Fruit fly (Drosophila melanogaster) whole organism, embryonic: ENCODE data around the gene Tim17a2.

Experiments used
- Atf-2 ChIP-seq: fragments of 200-800 bp; sonication (Bioruptor generic); optimal IDR thresholded peaks from 2 replicates; lab custom pipeline; 2016; ENCODE audit warnings: missing biosample characterization, missing genetic modification characterization
- Bgb ChIP-seq: fragments of 200-800 bp; sonication (Bioruptor generic); IDR thresholded peaks from 2 replicates; pipeline ENCODE4 v1.3.6; 2022; ENCODE audit warnings: missing biosample characterization, missing genetic modification characterization; ENCODE audit not compliant: partially characterized antibody
- CG11085 ChIP-seq: fragments of 200-800 bp; sonication (Bioruptor generic); IDR thresholded peaks from 2 replicates; pipeline ENCODE4 v1.3.6; 2022; ENCODE audit warnings: missing biosample characterization, missing genetic modification characterization
- CG11247 ChIP-seq: fragments of 200-800 bp; sonication (Bioruptor generic); IDR thresholded peaks from 2 replicates; pipeline ENCODE4 v1.3.6; 2022; ENCODE audit warnings: missing biosample characterization, missing genetic modification characterization
- CG13123 ChIP-seq: fragments of 200-800 bp; sonication (Bioruptor generic); optimal IDR thresholded peaks from 2 replicates; lab custom pipeline; 2016; ENCODE audit warnings: missing biosample characterization, missing genetic modification characterization
- CG15073 ChIP-seq: fragments of 200-800 bp; sonication (Bioruptor generic); optimal IDR thresholded peaks from 2 replicates; lab custom pipeline; 2016; ENCODE audit warnings: missing biosample characterization, missing genetic modification characterization
- CG17385 ChIP-seq: fragments of 200-800 bp; sonication (Bioruptor generic); optimal IDR thresholded peaks from 3 replicates; lab custom pipeline; 2018; ENCODE audit warnings: missing biosample characterization, mild to moderate bottlenecking, missing genetic modification characterization
- CG17612 ChIP-seq: fragments of 200-800 bp; sonication (Bioruptor generic); IDR thresholded peaks from 2 replicates; pipeline ENCODE4 v1.3.6; 2022; ENCODE audit warnings: missing biosample characterization, missing genetic modification characterization
- CG18599 ChIP-seq: fragments of 200-800 bp; sonication (Bioruptor generic); optimal IDR thresholded peaks from 3 replicates; lab custom pipeline; 2017; ENCODE audit warnings: missing biosample characterization, missing genetic modification characterization, mild to moderate bottlenecking, moderate library complexity, missing genetic modification reagents
- CG2120 ChIP-seq: fragments of 200-800 bp; sonication (Bioruptor generic); optimal IDR thresholded peaks from 3 replicates; lab custom pipeline; 2016; ENCODE audit warnings: missing biosample characterization, missing genetic modification characterization
- CG30020 ChIP-seq: fragments of 200-800 bp; optimal IDR thresholded peaks from 2 replicates; lab custom pipeline; 2019; ENCODE audit warnings: missing biosample characterization, mild to moderate bottlenecking, missing genetic modification characterization, moderate library complexity
- CG32772 ChIP-seq: fragments of 200-800 bp; sonication (Bioruptor generic); IDR thresholded peaks from 2 replicates; pipeline ENCODE4 v1.3.6; 2022; ENCODE audit warnings: missing biosample characterization, missing genetic modification characterization
- CG5245 ChIP-seq: fragments of 200-800 bp; sonication (Bioruptor generic); optimal IDR thresholded peaks from 3 replicates; lab custom pipeline; 2016; ENCODE audit warnings: missing biosample characterization, missing genetic modification characterization
- CG6272 ChIP-seq: fragments of 200-800 bp; sonication (Bioruptor generic); IDR thresholded peaks from 2 replicates; pipeline ENCODE4 v1.3.6; 2022; ENCODE audit warnings: missing biosample characterization, missing genetic modification characterization
- CG6765 ChIP-seq: fragments of 200-800 bp; sonication (Bioruptor generic); optimal IDR thresholded peaks from 3 replicates; lab custom pipeline; 2017; ENCODE audit warnings: missing biosample characterization, mild to moderate bottlenecking, missing genetic modification characterization
- CG7786 ChIP-seq: fragments of 200-800 bp; sonication (Bioruptor generic); optimal IDR thresholded peaks from 2 replicates; lab custom pipeline; 2016; ENCODE audit warnings: missing biosample characterization, missing genetic modification characterization
- Deaf1 ChIP-seq: fragments of 200-800 bp; optimal IDR thresholded peaks from 3 replicates; lab custom pipeline; 2019; ENCODE audit warnings: missing biosample characterization, mild to moderate bottlenecking, missing genetic modification characterization, moderate library complexity
- Dll ChIP-seq: fragments of 200-800 bp; sonication (Bioruptor generic); IDR thresholded peaks from 4 replicates; pipeline ENCODE4 v1.3.6; 2022; ENCODE audit warnings: missing biosample characterization, missing genetic modification characterization; ENCODE audit not compliant: partially characterized antibody
- Doc3 ChIP-seq: fragments of 200-800 bp; sonication (Bioruptor generic); IDR thresholded peaks from 3 replicates; pipeline ENCODE4 v1.3.6; 2022; ENCODE audit warnings: missing biosample characterization, missing genetic modification characterization; ENCODE audit not compliant: partially characterized antibody
- Drgx ChIP-seq: fragments of 200-800 bp; sonication (Bioruptor generic); IDR thresholded peaks from 2 replicates; pipeline ENCODE4 v1.3.6; 2022; ENCODE audit warnings: missing biosample characterization, missing genetic modification characterization
- H15 ChIP-seq: fragments of 200-800 bp; sonication (Bioruptor generic); IDR thresholded peaks from 3 replicates; pipeline ENCODE4 v1.3.6; 2022; ENCODE audit warnings: missing biosample characterization, missing genetic modification characterization
- Hand ChIP-seq: fragments of 200-800 bp; sonication (Bioruptor generic); optimal IDR thresholded peaks from 2 replicates; lab custom pipeline; 2017; ENCODE audit warnings: mild to moderate bottlenecking, missing biosample characterization, missing genetic modification reagents, missing genetic modification characterization
- Mad ChIP-seq: fragments of 200-800 bp; sonication (Bioruptor generic); optimal IDR thresholded peaks from 2 replicates; lab custom pipeline; 2016; ENCODE audit warnings: missing biosample characterization, missing genetic modification characterization
- Mrtf ChIP-seq: fragments of 200-800 bp; sonication (Bioruptor generic); IDR thresholded peaks from 3 replicates; pipeline ENCODE4 v1.3.6; 2022; ENCODE audit warnings: missing biosample characterization, missing genetic modification characterization
- Myb ChIP-seq: fragments of 200-800 bp; sonication (Bioruptor generic); optimal IDR thresholded peaks from 2 replicates; lab custom pipeline; 2016; ENCODE audit warnings: missing biosample characterization, missing genetic modification characterization
- Nf-YA ChIP-seq: fragments of 200-800 bp; sonication (Bioruptor generic); IDR thresholded peaks from 2 replicates; pipeline ENCODE4 v1.3.6; 2022; ENCODE audit warnings: missing biosample characterization, missing genetic modification characterization
- NfI ChIP-seq: fragments of 200-800 bp; sonication (Bioruptor generic); optimal IDR thresholded peaks from 3 replicates; lab custom pipeline; 2018; ENCODE audit warnings: missing biosample characterization, mild to moderate bottlenecking, missing genetic modification characterization, moderate library complexity
- Oaz ChIP-seq: fragments of 200-800 bp; sonication (Bioruptor generic); IDR thresholded peaks from 2 replicates; pipeline ENCODE4 v1.3.6; 2022; ENCODE audit warnings: missing biosample characterization, missing genetic modification characterization
- PHDP ChIP-seq: fragments of 200-800 bp; sonication (Bioruptor generic); optimal IDR thresholded peaks from 3 replicates; lab custom pipeline; 2018; ENCODE audit warnings: missing biosample characterization, mild to moderate bottlenecking, missing genetic modification characterization, moderate library complexity
- ac ChIP-seq: fragments of 200-800 bp; sonication (Bioruptor generic); optimal IDR thresholded peaks from 3 replicates; lab custom pipeline; 2017; ENCODE audit warnings: missing biosample characterization, mild to moderate bottlenecking, missing genetic modification characterization
- aop ChIP-seq: fragments of 200-800 bp; sonication (Bioruptor generic); IDR thresholded peaks from 2 replicates; pipeline ENCODE4 v1.3.6; 2022; ENCODE audit warnings: missing biosample characterization, missing genetic modification characterization
- bowl ChIP-seq: fragments of 200-800 bp; sonication (Bioruptor generic); IDR thresholded peaks from 2 replicates; pipeline ENCODE4 v1.3.6; 2022; ENCODE audit warnings: missing biosample characterization, missing genetic modification characterization
- btn ChIP-seq: fragments of 200-800 bp; sonication (Bioruptor generic); optimal IDR thresholded peaks from 2 replicates; lab custom pipeline; 2016; ENCODE audit warnings: missing biosample characterization, missing genetic modification characterization
- crp ChIP-seq, 2 experiments: fragments of 200-800 bp; sonication (Bioruptor generic); optimal IDR thresholded peaks; 2 replicates in 1 of 2; 3 replicates in 1 of 2; lab custom pipeline; 2017; ENCODE audit warnings: missing biosample characterization in 2 of 2, missing genetic modification characterization in 2 of 2, mild to moderate bottlenecking in 1 of 2, moderate library complexity in 1 of 2
- dan ChIP-seq: fragments of 200-800 bp; sonication (Bioruptor generic); IDR thresholded peaks from 2 replicates; pipeline ENCODE4 v1.3.6; 2022; ENCODE audit warnings: missing biosample characterization, missing genetic modification characterization
- dati ChIP-seq: fragments of 200-800 bp; sonication (Bioruptor generic); IDR thresholded peaks from 2 replicates; pipeline ENCODE4 v1.3.6; 2022; ENCODE audit warnings: missing biosample characterization, missing genetic modification characterization
- dm ChIP-seq: fragments of 200-800 bp; sonication (Bioruptor generic); optimal IDR thresholded peaks from 3 replicates; lab custom pipeline; 2016; ENCODE audit warnings: missing biosample characterization, missing genetic modification characterization
- en ChIP-seq: fragments of 200-800 bp; sonication (Bioruptor generic); optimal IDR thresholded peaks from 2 replicates; lab custom pipeline; 2016; ENCODE audit warnings: missing biosample characterization, missing genetic modification characterization
- ham ChIP-seq: fragments of 200-800 bp; sonication (Bioruptor generic); IDR thresholded peaks from 2 replicates; pipeline ENCODE4 v1.3.6; 2022; ENCODE audit warnings: missing biosample characterization, missing genetic modification characterization
- ind ChIP-seq: fragments of 200-800 bp; sonication (Bioruptor generic); optimal IDR thresholded peaks from 3 replicates; lab custom pipeline; 2016; ENCODE audit warnings: missing biosample characterization, missing genetic modification characterization
- kni ChIP-seq: fragments of 200-800 bp; sonication (Bioruptor generic); optimal IDR thresholded peaks from 3 replicates; lab custom pipeline; 2017; ENCODE audit warnings: mild to moderate bottlenecking, missing biosample characterization, missing genetic modification reagents, missing genetic modification characterization
- lov ChIP-seq, 2 experiments: fragments of 200-800 bp in 1 of 2; fragments of >200 bp in 1 of 2; sonication (Bioruptor generic) in 1 of 2; IDR thresholded peaks in 1 of 2; optimal IDR thresholded peaks in 1 of 2; 2 replicates in 1 of 2; 3 replicates in 1 of 2; pipeline versions ENCODE4 v1.3.6 to Lab custom; 2017 to 2022; ENCODE audit warnings: missing biosample characterization in 1 of 2, missing genetic modification characterization in 1 of 2
- nau ChIP-seq: fragments of 200-800 bp; sonication (Bioruptor generic); optimal IDR thresholded peaks from 3 replicates; lab custom pipeline; 2017; ENCODE audit warnings: missing biosample characterization, mild to moderate bottlenecking, missing genetic modification characterization, missing genetic modification reagents
- nom ChIP-seq: fragments of 200-800 bp; sonication (Bioruptor generic); optimal IDR thresholded peaks from 2 replicates; lab custom pipeline; 2017; ENCODE audit warnings: missing biosample characterization, missing genetic modification characterization, mild to moderate bottlenecking, moderate library complexity, missing genetic modification reagents
- sens-2 ChIP-seq: fragments of 200-800 bp; sonication (Bioruptor generic); IDR thresholded peaks from 2 replicates; pipeline ENCODE4 v1.3.6; 2022; ENCODE audit warnings: missing biosample characterization, missing genetic modification characterization
- stwl ChIP-seq: fragments of 200-800 bp; sonication (Bioruptor generic); optimal IDR thresholded peaks from 3 replicates; lab custom pipeline; 2018; ENCODE audit warnings: missing biosample characterization, mild to moderate bottlenecking, missing genetic modification characterization, moderate library complexity
- tap ChIP-seq: fragments of 200-800 bp; optimal IDR thresholded peaks from 3 replicates; lab custom pipeline; 2019; ENCODE audit warnings: missing biosample characterization, mild to moderate bottlenecking, missing genetic modification characterization, moderate library complexity
- ttk ChIP-seq: fragments of 200-800 bp; sonication (Bioruptor generic); IDR thresholded peaks from 2 replicates; pipeline ENCODE4 v2.1.2; 2022; ENCODE audit warnings: missing biosample characterization, missing genetic modification characterization
- tx ChIP-seq: fragments of 200-800 bp; sonication (Bioruptor generic); optimal IDR thresholded peaks from 2 replicates; lab custom pipeline; 2016; ENCODE audit warnings: missing biosample characterization, missing genetic modification characterization
- vfl ChIP-seq: fragments of 200-800 bp; sonication (Bioruptor generic); optimal IDR thresholded peaks from 2 replicates; lab custom pipeline; 2016; ENCODE audit warnings: missing biosample characterization, missing genetic modification characterization
- wek ChIP-seq: fragments of 200-800 bp; sonication (Bioruptor generic); optimal IDR thresholded peaks from 3 replicates; lab custom pipeline; 2018; ENCODE audit warnings: missing biosample characterization, mild to moderate bottlenecking, missing genetic modification characterization, moderate library complexity
- zfh2 ChIP-seq: fragments of 200-800 bp; sonication (Bioruptor generic); optimal IDR thresholded peaks from 2 replicates; lab custom pipeline; 2016; ENCODE audit warnings: missing biosample characterization, missing genetic modification characterization

Gene Tim17a2

DNA sequence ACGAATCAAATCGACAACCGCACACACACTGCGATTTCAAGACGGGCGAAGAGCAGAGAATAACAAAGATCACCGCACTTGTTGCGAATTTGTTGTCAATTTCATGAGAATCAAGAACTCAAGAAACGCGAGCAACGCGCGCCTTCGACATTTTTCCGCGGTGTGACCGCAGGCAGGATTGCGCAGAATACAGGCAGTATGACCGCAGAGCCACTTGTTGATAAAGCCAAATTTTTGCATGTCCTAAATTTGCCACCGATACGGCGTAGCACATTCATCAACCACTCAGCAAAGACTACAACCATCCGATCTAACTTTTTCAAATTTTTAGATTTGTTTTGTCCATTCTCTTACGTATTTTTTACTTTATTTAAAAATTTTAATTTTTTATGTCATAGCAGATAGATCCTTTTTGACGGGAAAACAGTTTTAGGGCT is 45.2 kb downstream of the Tim17a2 start, which contains the start of gene cno:
Gene cno (minus strand): TSS at position 179 of the 437 bp plus-strand sequence.
- TF ChIP-seq tx (GFP tag; lab: Kevin White, UChicago) (no peak), dati (GFP tag; lab: Robert Waterston, UW) (no peak), NfI (GFP tag; lab: Kevin White, UChicago) (no peak), H15 (GFP tag; lab: Robert Waterston, UW) (no peak), Dll (GFP tag; lab: Robert Waterston, UW) (no peak), crp (GFP tag; optimal IDR thresholded peaks at IDR 0.05; lab: Kevin White, UChicago) (no peak), CG5245 (no peak), nau (GFP tag; lab: Kevin White, UChicago) (no peak), ttk (no peak), lov (optimal IDR thresholded peaks at IDR 0.05; lab: Kevin White, UChicago) (no peak), lov (GFP tag; IDR thresholded peaks at IDR 0.05; lab: Robert Waterston, UW) (no peak), Doc3 (GFP tag; lab: Robert Waterston, UW) (no peak), CG6272 (GFP tag; lab: Robert Waterston, UW) (no peak), vfl (GFP tag; lab: Kevin White, UChicago) (no peak), dan (GFP tag; lab: Robert Waterston, UW) (no peak), nom (GFP tag; lab: Kevin White, UChicago) (peak; percentile 67), CG11085 (no peak), CG2120 (GFP tag; lab: Kevin White, UChicago) (no peak), Mad (GFP tag; lab: Kevin White, UChicago) (peak; percentile 9), wek (GFP tag; lab: Kevin White, UChicago) (no peak), CG13123 (GFP tag; lab: Kevin White, UChicago) (no peak), bowl (GFP tag; lab: Robert Waterston, UW) (no peak), dm (peak; percentile 6), CG30020 (no peak), Oaz (GFP tag; lab: Robert Waterston, UW) (no peak), Atf-2 (GFP tag; lab: Kevin White, UChicago) (no peak), PHDP (peak; percentile 21), Deaf1 (tag; lab: Kevin White, UChicago) (no peak), tap (tag; lab: Kevin White, UChicago) (no peak), Nf-YA (GFP tag; lab: Robert Waterston, UW) (no peak), Hand (GFP tag; lab: Kevin White, UChicago) (no peak), Mrtf (GFP tag; lab: Robert Waterston, UW) (no peak), CG17385 (GFP tag; lab: Kevin White, UChicago) (peak; percentile 28), sens-2 (GFP tag; lab: Robert Waterston, UW) (no peak), CG17612 (GFP tag; lab: Robert Waterston, UW) (no peak), ac (GFP tag; lab: Kevin White, UChicago) (no peak), zfh2 (no peak), ham (GFP tag; lab: Robert Waterston, UW) (no peak), ind (GFP tag; lab: Kevin White, UChicago) (no peak), CG32772 (GFP tag; lab: Robert Waterston, UW) (no peak), Bgb (GFP tag; lab: Robert Waterston, UW) (peak; percentile 65; the same call in 1 of the 2 replicates), kni (GFP tag; lab: Kevin White, UChicago) (no peak), en (GFP tag; lab: Kevin White, UChicago) (no peak), btn (no peak), Drgx (GFP tag; lab: Robert Waterston, UW) (no peak), CG15073 (GFP tag; lab: Kevin White, UChicago) (no peak), CG11247 (GFP tag; lab: Robert Waterston, UW) (no peak), CG6765 (no peak), CG18599 (GFP tag; lab: Kevin White, UChicago) (no peak), stwl (peak; percentile 42), CG7786 (no peak), aop (GFP tag; lab: Robert Waterston, UW) (no peak), Myb (peak; percentile 57)
